Worm (Caenorhabditis elegans) whole organism, midembryonic: ENCODE measurements around the gene C34D10.1.

ENCODE experiments used
- T22C8.4 ChIP-seq: fragments of 200-800 bp; sonication (Bioruptor generic); IDR thresholded peaks from 2 replicates; pipeline ENCODE4 v1.3.6; 2022; ENCODE audit warnings: missing genetic modification characterization, missing compliant biosample characterization
- cog-1 ChIP-seq: sonication (generic microtip); optimal IDR thresholded peaks from 2 replicates; lab custom pipeline; 2016; ENCODE audit warnings: missing genetic modification characterization, missing compliant biosample characterization
- flt-1 ChIP-seq: fragments of 200-800 bp; sonication (Bioruptor generic); IDR thresholded peaks from 2 replicates; pipeline ENCODE4 v1.3.6; 2022; ENCODE audit warnings: missing genetic modification characterization, missing compliant biosample characterization
- klf-2 ChIP-seq: fragments of 200-800 bp; sonication (Bioruptor generic); conservative IDR thresholded peaks from 2 replicates; pipeline ENCODE4 v1.3.6; 2022; ENCODE audit warnings: missing genetic modification reagents, missing genetic modification characterization, missing compliant biosample characterization
- med-1 ChIP-seq: sonication (generic microtip); optimal IDR thresholded peaks from 2 replicates; lab custom pipeline; 2017; ENCODE audit warnings: missing genetic modification characterization, mild to moderate bottlenecking, missing compliant biosample characterization, antibody characterized with exemption, missing genetic modification reagents; ENCODE audit not compliant: insufficient read depth
- ref-1 ChIP-seq: fragments of 200-800 bp; sonication (Bioruptor generic); conservative IDR thresholded peaks from 2 replicates; pipeline ENCODE4 v1.3.6; 2022; ENCODE audit warnings: missing genetic modification reagents, missing genetic modification characterization, missing compliant biosample characterization
- tab-1 ChIP-seq: fragments of 200-800 bp; sonication (Bioruptor generic); IDR thresholded peaks from 2 replicates; pipeline ENCODE4 v1.3.6; 2022; ENCODE audit warnings: missing genetic modification characterization, missing compliant biosample characterization
- ztf-23 ChIP-seq: fragments of 200-800 bp; sonication (Bioruptor generic); IDR thresholded peaks from 2 replicates; pipeline ENCODE4 v1.3.6; 2022; ENCODE audit warnings: missing genetic modification reagents, missing genetic modification characterization, missing compliant biosample characterization
- ztf-29 ChIP-seq: fragments of 200-800 bp; sonication (Bioruptor generic); IDR thresholded peaks from 2 replicates; pipeline ENCODE4 v1.3.6; 2022; ENCODE audit warnings: missing genetic modification reagents, missing genetic modification characterization, missing compliant biosample characterization

C34D10.1 gene

DNA sequence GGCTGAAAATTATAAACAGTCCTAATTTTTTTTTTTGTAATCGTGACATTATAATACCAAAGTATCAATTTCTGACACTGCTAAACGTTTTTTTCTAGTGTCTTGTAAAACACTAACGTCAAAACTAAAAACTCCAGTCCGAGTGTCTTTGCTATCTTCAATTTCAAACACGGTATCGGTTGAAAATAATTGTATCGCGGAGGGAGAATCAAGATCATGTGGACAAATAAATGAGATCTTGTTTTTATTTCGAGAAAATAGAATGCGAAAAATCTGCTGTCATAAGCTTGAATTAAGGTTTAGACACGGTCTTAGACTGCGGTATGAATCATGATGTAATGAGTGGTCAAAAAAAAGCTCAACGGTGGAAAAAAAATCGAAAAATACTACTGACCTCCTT is 19.4 kb downstream of the C34D10.1 start:
- TF ChIP-seq ref-1, result no peak
- no peak for TF ChIP-seq T22C8.4
- no peak for TF ChIP-seq ztf-23 (GFP tag; lab: Robert Waterston, UW)
- TF ChIP-seq ztf-29 (GFP tag; lab: Robert Waterston, UW), result no peak
- no peak for TF ChIP-seq cog-1 (tag; lab: Kevin White, UChicago)
- TF ChIP-seq tab-1 (GFP tag; lab: Robert Waterston, UW), result no peak
- TF ChIP-seq klf-2 (GFP tag; lab: Robert Waterston, UW), result no peak
- TF ChIP-seq med-1 (GFP tag; lab: Kevin White, UChicago), result no peak
- no peak for TF ChIP-seq flt-1 (GFP tag; lab: Robert Waterston, UW)

DNA sequence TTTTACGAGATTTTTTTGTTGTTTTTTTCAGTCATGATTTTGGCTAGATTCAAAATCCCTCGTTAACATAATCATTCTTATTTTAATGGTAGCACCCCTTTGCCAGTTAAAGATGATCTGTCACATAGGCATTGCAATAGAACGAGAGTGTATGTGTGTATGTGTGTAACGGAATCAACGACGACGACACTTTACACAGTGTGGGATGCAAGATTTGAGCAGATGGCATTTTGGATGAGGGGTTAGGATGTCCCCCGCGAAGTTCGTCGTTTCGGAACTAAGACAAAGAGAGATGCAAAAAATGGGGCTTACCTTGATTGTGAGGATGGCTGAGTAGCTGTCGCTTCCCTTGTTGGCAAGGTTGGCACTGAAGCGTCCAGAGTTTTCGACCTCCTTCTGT is 22.8 kb downstream of the C34D10.1 start:
- TF ChIP-seq tab-1 (GFP tag; lab: Robert Waterston, UW) (no peak), T22C8.4 (no peak), cog-1 (tag; lab: Kevin White, UChicago) (no peak), flt-1 (GFP tag; lab: Robert Waterston, UW) (no peak), ref-1 (no peak), ztf-29 (GFP tag; lab: Robert Waterston, UW) (no peak), ztf-23 (GFP tag; lab: Robert Waterston, UW) (no peak), med-1 (GFP tag; lab: Kevin White, UChicago) (no peak), klf-2 (GFP tag; lab: Robert Waterston, UW) (no peak)

- no peak for TF ChIP-seq ztf-23 (GFP tag; lab: Robert Waterston, UW)
- no peak for TF ChIP-seq med-1 (GFP tag; lab: Kevin White, UChicago)
- TF ChIP-seq tab-1 (GFP tag; lab: Robert Waterston, UW), result no peak
- no peak for TF ChIP-seq flt-1 (GFP tag; lab: Robert Waterston, UW)
- TF ChIP-seq ref-1, result no peak
- TF ChIP-seq klf-2 (GFP tag; lab: Robert Waterston, UW), result no peak
- TF ChIP-seq cog-1 (tag; lab: Kevin White, UChicago), result no peak
- no peak for TF ChIP-seq ztf-29 (GFP tag; lab: Robert Waterston, UW)
- no peak for TF ChIP-seq T22C8.4
Observed at ce11 chrX:8053008-8053441, 23.7 kb downstream of the C34D10.1 start.

DNA sequence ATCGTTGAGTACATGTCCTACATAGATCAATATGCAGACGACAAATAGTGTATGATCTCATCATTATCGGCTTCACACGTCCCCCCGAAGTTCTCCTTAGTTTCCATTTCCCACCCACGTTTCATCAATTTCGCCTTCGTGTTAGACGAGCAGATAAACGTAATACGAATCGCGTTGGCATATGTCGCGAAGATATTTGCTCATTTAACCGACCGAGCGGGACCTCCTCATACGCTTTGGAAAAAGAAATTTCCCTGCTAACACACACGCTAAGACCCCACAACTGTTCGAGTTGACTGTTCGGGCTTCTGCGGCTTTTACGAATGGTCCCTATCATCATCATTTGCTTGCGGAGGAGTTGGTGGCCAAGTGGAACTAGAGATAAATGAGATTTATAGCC is 25.2 kb downstream of the C34D10.1 start:
- TF ChIP-seq ztf-23 (GFP tag; lab: Robert Waterston, UW) (no peak), ztf-29 (GFP tag; lab: Robert Waterston, UW) (no peak), T22C8.4 (no peak), klf-2 (GFP tag; lab: Robert Waterston, UW) (no peak), tab-1 (GFP tag; lab: Robert Waterston, UW) (no peak), flt-1 (GFP tag; lab: Robert Waterston, UW) (no peak), cog-1 (tag; lab: Kevin White, UChicago) (no peak), ref-1 (no peak), med-1 (GFP tag; lab: Kevin White, UChicago) (no peak)

ce11 chrX:8057791-8058270 is 28.6 kb downstream of the C34D10.1 start, which contains the start of gene dim-1:
Gene dim-1, minus strand, starts transcription at chrX:8058220.
- TF ChIP-seq ztf-23 (GFP tag; lab: Robert Waterston, UW) (no peak), tab-1 (GFP tag; lab: Robert Waterston, UW) (no peak), T22C8.4 (no peak), ztf-29 (GFP tag; lab: Robert Waterston, UW) (no peak), klf-2 (GFP tag; lab: Robert Waterston, UW) (no peak), flt-1 (GFP tag; lab: Robert Waterston, UW) (no peak), cog-1 (tag; lab: Kevin White, UChicago) (no peak), med-1 (GFP tag; lab: Kevin White, UChicago) (no peak), ref-1 (no peak)

- TF ChIP-seq ref-1, result no peak
- TF ChIP-seq T22C8.4, result no peak
- no peak for TF ChIP-seq tab-1 (GFP tag; lab: Robert Waterston, UW)
- no peak for TF ChIP-seq ztf-23 (GFP tag; lab: Robert Waterston, UW)
- no peak; the same call in 1 of the 2 replicates for TF ChIP-seq flt-1 (GFP tag; lab: Robert Waterston, UW)
- TF ChIP-seq klf-2 (GFP tag; lab: Robert Waterston, UW), result no peak
- TF ChIP-seq med-1 (GFP tag; lab: Kevin White, UChicago), result no peak
- TF ChIP-seq ztf-29 (GFP tag; lab: Robert Waterston, UW), result no peak
- no peak for TF ChIP-seq cog-1 (tag; lab: Kevin White, UChicago)
Observed at ce11 chrX:8059999-8060398, 30.7 kb downstream of the C34D10.1 start.

DNA sequence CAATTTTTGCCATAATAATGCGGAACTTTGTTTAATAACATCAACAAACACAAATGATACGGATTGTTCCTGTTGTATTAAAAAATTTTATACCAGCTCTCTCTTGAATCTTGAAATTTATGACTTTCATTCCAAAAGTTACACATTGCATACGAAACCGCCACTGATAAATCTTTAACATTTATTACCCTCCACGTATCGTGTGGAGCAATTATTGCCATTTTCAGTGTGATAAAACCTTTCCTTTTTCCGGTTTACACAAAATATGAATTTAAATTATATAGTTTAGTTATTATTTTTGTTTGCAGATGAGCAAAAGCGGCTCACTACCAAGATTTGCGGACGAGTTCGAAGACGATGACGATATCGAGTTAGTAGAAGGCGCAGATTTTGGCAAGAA is 31.5 kb downstream of the C34D10.1 start, which contains the start of gene C18A11.3:
Gene C18A11.3, plus strand, starts transcription at position 301 of the 400 bp plus-strand sequence.
- TF ChIP-seq med-1 (GFP tag; lab: Kevin White, UChicago) (no peak), flt-1 (GFP tag; lab: Robert Waterston, UW) (no peak), ztf-29 (GFP tag; lab: Robert Waterston, UW) (no peak), T22C8.4 (no peak), ztf-23 (GFP tag; lab: Robert Waterston, UW) (no peak), cog-1 (tag; lab: Kevin White, UChicago) (no peak), klf-2 (GFP tag; lab: Robert Waterston, UW) (no peak), tab-1 (GFP tag; lab: Robert Waterston, UW) (no peak), ref-1 (no peak)

DNA sequence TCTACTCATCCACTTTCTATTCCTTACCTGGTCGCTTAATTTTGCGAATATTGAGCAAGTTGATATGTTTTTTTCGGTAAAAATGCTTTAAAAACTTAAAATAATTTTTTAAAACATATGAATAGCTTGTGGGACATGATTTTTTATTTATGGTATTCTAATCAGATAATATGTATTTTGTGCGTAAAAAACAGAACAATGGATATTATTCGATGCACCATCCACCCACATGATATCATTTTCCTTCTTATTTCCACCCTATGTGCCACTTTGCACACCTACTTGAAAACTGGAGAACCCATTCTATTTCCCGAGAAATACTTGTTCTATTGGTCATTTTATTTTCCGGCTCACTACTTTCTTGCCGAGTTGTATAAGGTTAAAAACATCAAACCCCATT is 38.0 kb downstream of the C34D10.1 start, which contains the start of gene C18A11.2:
Gene C18A11.2, plus strand, starts transcription at position 301 of the 400 bp plus-strand sequence.
- TF ChIP-seq ztf-29 (GFP tag; lab: Robert Waterston, UW) (no peak), klf-2 (GFP tag; lab: Robert Waterston, UW) (no peak), ztf-23 (GFP tag; lab: Robert Waterston, UW) (no peak), T22C8.4 (no peak), med-1 (GFP tag; lab: Kevin White, UChicago) (no peak), flt-1 (GFP tag; lab: Robert Waterston, UW) (no peak), tab-1 (GFP tag; lab: Robert Waterston, UW) (no peak), cog-1 (tag; lab: Kevin White, UChicago) (no peak), ref-1 (no peak)

DNA sequence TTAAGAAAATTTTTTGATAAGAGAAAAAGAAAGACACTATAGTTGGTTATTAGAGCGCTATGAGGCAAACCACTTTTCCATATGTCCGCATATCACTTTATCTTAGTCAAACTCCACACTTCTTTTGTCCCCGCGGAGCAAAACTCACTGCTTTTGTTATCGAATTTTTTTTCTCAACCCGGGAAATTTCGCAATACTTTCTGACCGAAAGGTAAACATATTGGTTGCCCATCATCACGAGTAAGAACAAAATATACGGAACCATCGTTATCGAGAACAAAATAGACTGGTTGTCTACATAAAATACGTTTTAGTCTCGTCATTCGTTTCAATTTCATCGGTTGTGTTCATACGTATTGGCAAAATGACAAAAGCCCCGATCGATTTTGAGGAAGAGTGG is 40.0 kb downstream of the C34D10.1 start, which contains the start of gene C18A11.1:
Gene C18A11.1, plus strand, starts transcription at position 36 of the 400 bp plus-strand sequence.
- TF ChIP-seq cog-1 (tag; lab: Kevin White, UChicago) (no peak), tab-1 (GFP tag; lab: Robert Waterston, UW) (no peak), flt-1 (GFP tag; lab: Robert Waterston, UW) (no peak), ztf-29 (GFP tag; lab: Robert Waterston, UW) (no peak), T22C8.4 (no peak), klf-2 (GFP tag; lab: Robert Waterston, UW) (no peak)
